Worm (Caenorhabditis elegans) whole organism, L1 larva: ENCODE data around the gene srxa-11.

ENCODE experiments used
- C04F5.9 ChIP-seq: sonication (generic microtip); optimal IDR thresholded peaks from 2 replicates; lab custom pipeline; 2016; ENCODE audit warnings: missing genetic modification characterization, missing compliant biosample characterization
- C16A3.4 ChIP-seq: fragments of 150-350 bp; optimal IDR thresholded peaks from 2 replicates; lab custom pipeline; 2014; ENCODE audit warnings: missing biosample characterization, missing genetic modification characterization
- C34B4.2 ChIP-seq: sonication (generic microtip); optimal IDR thresholded peaks from 2 replicates; lab custom pipeline; 2017; ENCODE audit warnings: mild to moderate bottlenecking, missing genetic modification characterization, missing compliant biosample characterization
- aha-1 ChIP-seq: fragments of 150-350 bp; optimal IDR thresholded peaks from 2 replicates; lab custom pipeline; 2014; ENCODE audit warnings: missing biosample characterization, missing genetic modification characterization
- alr-1 ChIP-seq: fragments of 200-800 bp; sonication (Bioruptor generic); optimal IDR thresholded peaks from 2 replicates; lab custom pipeline; 2018; ENCODE audit warnings: borderline replicate concordance, mild to moderate bottlenecking, missing genetic modification characterization, missing compliant biosample characterization
- aly-2 ChIP-seq: fragments of 150-350 bp; optimal IDR thresholded peaks from 2 replicates; lab custom pipeline; 2014; ENCODE audit warnings: missing biosample characterization, missing genetic modification characterization
- ama-1 ChIP-seq: fragments of 150-350 bp; optimal IDR thresholded peaks from 2 replicates; lab custom pipeline; 2014
- blmp-1 ChIP-seq: fragments of 150-350 bp; optimal IDR thresholded peaks from 2 replicates; lab custom pipeline; 2014; ENCODE audit warnings: missing biosample characterization, missing genetic modification characterization
- ceh-8 ChIP-seq: fragments of 200-800 bp; sonication (Bioruptor generic); optimal IDR thresholded peaks from 2 replicates; lab custom pipeline; 2018; ENCODE audit warnings: mild to moderate bottlenecking, missing genetic modification characterization, moderate library complexity, missing compliant biosample characterization
- ceh-90 ChIP-seq: sonication (generic microtip); optimal IDR thresholded peaks from 2 replicates; lab custom pipeline; 2016; ENCODE audit warnings: missing genetic modification characterization, missing compliant biosample characterization
- ces-1 ChIP-seq: fragments of 150-350 bp; optimal IDR thresholded peaks from 2 replicates; lab custom pipeline; 2014; ENCODE audit warnings: missing biosample characterization, missing genetic modification reagents, missing genetic modification characterization
- dpl-1 ChIP-seq, 3 experiments: fragments of 150-350 bp in 2 of 3; sonication (generic microtip) in 1 of 3; optimal IDR thresholded peaks; 2 replicates each; lab custom pipeline; 2014 to 2017; ENCODE audit warnings: missing biosample characterization in 3 of 3, missing genetic modification characterization in 3 of 3, missing genetic modification reagents in 3 of 3
- dsc-1 ChIP-seq: sonication (generic microtip); optimal IDR thresholded peaks from 2 replicates; lab custom pipeline; 2016; ENCODE audit warnings: mild to moderate bottlenecking, missing genetic modification characterization, missing compliant biosample characterization
- efl-1 ChIP-seq, 4 experiments: fragments of 150-350 bp; optimal IDR thresholded peaks in 3 of 4; peaks in 1 of 4; 1 replicate in 1 of 4; 2 replicates in 3 of 4; lab custom pipeline; 2014; ENCODE audit warnings: missing biosample characterization in 2 of 4, missing genetic modification characterization in 2 of 4, missing genetic modification reagents in 2 of 4
- egl-13 ChIP-seq: sonication (generic microtip); optimal IDR thresholded peaks from 2 replicates; lab custom pipeline; 2016; ENCODE audit warnings: missing genotype, missing genetic modification reagents, missing genetic modification characterization, missing compliant biosample characterization
- elt-3 ChIP-seq, 6 experiments: fragments of 150-350 bp in 1 of 6; sonication (generic microtip); optimal IDR thresholded peaks; 2 replicates each; lab custom pipeline; 2017 to 2018; ENCODE audit warnings: missing biosample characterization in 6 of 6, missing genetic modification characterization in 6 of 6, inconsistent platforms in 1 of 6
- ets-5 ChIP-seq: fragments of 200-800 bp; sonication (Bioruptor generic); IDR thresholded peaks from 2 replicates; pipeline ENCODE4 v1.3.6; 2022; ENCODE audit warnings: missing genetic modification characterization, missing compliant biosample characterization
- fkh-8 ChIP-seq: sonication (generic microtip); optimal IDR thresholded peaks from 2 replicates; lab custom pipeline; 2016; ENCODE audit warnings: mild to moderate bottlenecking, missing genetic modification characterization, missing compliant biosample characterization
- fos-1 ChIP-seq: fragments of 150-350 bp; optimal IDR thresholded peaks from 2 replicates; lab custom pipeline; 2014; ENCODE audit warnings: missing biosample characterization, missing genetic modification characterization
- grh-1 ChIP-seq: fragments of 200-800 bp; sonication (Bioruptor generic); IDR thresholded peaks from 2 replicates; pipeline ENCODE4 v1.3.6; 2022; ENCODE audit warnings: missing genetic modification reagents, missing genetic modification characterization, missing compliant biosample characterization
- hlh-17 ChIP-seq: fragments of 200-800 bp; sonication (Bioruptor generic); optimal IDR thresholded peaks from 2 replicates; lab custom pipeline; 2018; ENCODE audit warnings: missing genetic modification characterization, mild to moderate bottlenecking, missing compliant biosample characterization, moderate library complexity, borderline replicate concordance
- hpl-2 ChIP-seq: fragments of 150-350 bp; optimal IDR thresholded peaks from 2 replicates; lab custom pipeline; 2014; ENCODE audit warnings: missing biosample characterization, missing genetic modification reagents, missing genetic modification characterization
- irx-1 ChIP-seq: sonication (generic microtip); optimal IDR thresholded peaks from 2 replicates; lab custom pipeline; 2016; ENCODE audit warnings: missing genetic modification characterization, missing compliant biosample characterization
- isw-1 ChIP-seq: fragments of 200-800 bp; sonication (Bioruptor generic); IDR thresholded peaks from 2 replicates; pipeline ENCODE4 v1.3.6; 2022; ENCODE audit warnings: missing genetic modification characterization, missing compliant biosample characterization
- lin-14 ChIP-seq: fragments of 200-800 bp; sonication (Bioruptor generic); optimal IDR thresholded peaks from 2 replicates; lab custom pipeline; 2018; ENCODE audit warnings: mild to moderate bottlenecking, missing genetic modification characterization, moderate library complexity, missing compliant biosample characterization
- lin-15B ChIP-seq: fragments of 150-350 bp; sonication (generic microtip); optimal IDR thresholded peaks from 3 replicates; lab custom pipeline; 2014; ENCODE audit warnings: missing biosample characterization, missing genetic modification characterization
- lin-35 ChIP-seq, 2 experiments: fragments of 150-350 bp; optimal IDR thresholded peaks; 2 replicates each; lab custom pipeline; 2014; ENCODE audit warnings: missing biosample characterization in 2 of 2, missing genetic modification characterization in 2 of 2, missing genetic modification reagents in 2 of 2
- lin-39 ChIP-seq: fragments of 150-350 bp; optimal IDR thresholded peaks from 2 replicates; lab custom pipeline; 2014; ENCODE audit warnings: missing biosample characterization, missing genetic modification reagents, missing genetic modification characterization
- nhr-11 ChIP-seq: fragments of 150-350 bp; optimal IDR thresholded peaks from 2 replicates; lab custom pipeline; 2014; ENCODE audit warnings: missing biosample characterization, missing genetic modification characterization
- nhr-12 ChIP-seq: sonication (generic microtip); optimal IDR thresholded peaks from 2 replicates; lab custom pipeline; 2017; ENCODE audit warnings: missing biosample characterization, missing genetic modification characterization
- nhr-19 ChIP-seq: fragments of 200-800 bp; sonication (Bioruptor generic); conservative IDR thresholded peaks from 2 replicates; pipeline ENCODE4 v1.3.6; 2022; ENCODE audit warnings: missing genetic modification characterization, missing compliant biosample characterization
- nhr-47 ChIP-seq: sonication (generic microtip); optimal IDR thresholded peaks from 2 replicates; lab custom pipeline; 2016; ENCODE audit warnings: mild to moderate bottlenecking, missing genetic modification characterization, moderate library complexity, missing compliant biosample characterization
- nhr-71 ChIP-seq: sonication (generic microtip); optimal IDR thresholded peaks from 2 replicates; lab custom pipeline; 2016; ENCODE audit warnings: mild to moderate bottlenecking, missing genetic modification characterization, moderate library complexity, missing compliant biosample characterization
- nhr-84 ChIP-seq: sonication (generic microtip); optimal IDR thresholded peaks from 2 replicates; lab custom pipeline; 2017; ENCODE audit warnings: missing biosample characterization, missing genetic modification characterization
- pax-3 ChIP-seq: fragments of 200-800 bp; sonication (Bioruptor generic); optimal IDR thresholded peaks from 2 replicates; lab custom pipeline; 2018; ENCODE audit warnings: mild to moderate bottlenecking, missing genetic modification characterization, moderate library complexity, missing compliant biosample characterization
- pqm-1 ChIP-seq: sonication (generic microtip); optimal IDR thresholded peaks from 3 replicates; lab custom pipeline; 2017; ENCODE audit warnings: missing biosample characterization, missing genetic modification characterization
- rnt-1 ChIP-seq: sonication (generic microtip); optimal IDR thresholded peaks from 2 replicates; lab custom pipeline; 2016; ENCODE audit warnings: mild to moderate bottlenecking, missing genetic modification characterization, moderate library complexity, missing compliant biosample characterization
- snu-23 ChIP-seq: sonication (generic microtip); optimal IDR thresholded peaks from 2 replicates; lab custom pipeline; 2016; ENCODE audit warnings: missing genetic modification characterization, missing compliant biosample characterization
- sox-4 ChIP-seq: sonication (generic microtip); optimal IDR thresholded peaks from 2 replicates; lab custom pipeline; 2016; ENCODE audit warnings: missing genetic modification characterization, missing compliant biosample characterization
- tbx-2 ChIP-seq: sonication (generic microtip); optimal IDR thresholded peaks from 2 replicates; lab custom pipeline; 2016; ENCODE audit warnings: missing genetic modification characterization, missing compliant biosample characterization
- unc-130 ChIP-seq: fragments of 150-350 bp; optimal IDR thresholded peaks from 2 replicates; lab custom pipeline; 2017; ENCODE audit warnings: missing biosample characterization, missing genetic modification characterization, inconsistent platforms
- unc-30 ChIP-seq: sonication (generic microtip); optimal IDR thresholded peaks from 2 replicates; lab custom pipeline; 2017; ENCODE audit warnings: missing biosample characterization, missing genetic modification characterization
- unc-62 ChIP-seq: fragments of 150-350 bp; optimal IDR thresholded peaks from 2 replicates; lab custom pipeline; 2014; ENCODE audit warnings: missing biosample characterization, missing genetic modification reagents, missing genetic modification characterization
- unc-86 ChIP-seq: sonication (generic microtip); optimal IDR thresholded peaks from 2 replicates; lab custom pipeline; 2016; ENCODE audit warnings: missing genetic modification characterization, missing compliant biosample characterization
- vab-15 ChIP-seq: sonication (generic microtip); optimal IDR thresholded peaks from 2 replicates; lab custom pipeline; 2017; ENCODE audit warnings: missing genotype, mild to moderate bottlenecking, missing genetic modification characterization, missing compliant biosample characterization
- zag-1 ChIP-seq: fragments of 150-350 bp; optimal IDR thresholded peaks from 2 replicates; lab custom pipeline; 2014; ENCODE audit warnings: missing biosample characterization, missing genetic modification characterization
- zip-4 ChIP-seq: fragments of 200-800 bp; sonication (Bioruptor generic); optimal IDR thresholded peaks from 2 replicates; lab custom pipeline; 2018; ENCODE audit warnings: mild to moderate bottlenecking, missing genetic modification characterization, moderate library complexity, missing compliant biosample characterization
- ztf-11 ChIP-seq, 2 experiments: sonication (generic microtip); optimal IDR thresholded peaks; 2 replicates each; lab custom pipeline; 2016 to 2017; ENCODE audit warnings: missing genetic modification characterization in 2 of 2, missing biosample characterization in 1 of 2, missing compliant biosample characterization in 1 of 2
- ztf-4 ChIP-seq: fragments of 150-350 bp; optimal IDR thresholded peaks from 2 replicates; lab custom pipeline; 2014; ENCODE audit warnings: missing biosample characterization, missing genetic modification characterization

The srxa-11 gene

DNA sequence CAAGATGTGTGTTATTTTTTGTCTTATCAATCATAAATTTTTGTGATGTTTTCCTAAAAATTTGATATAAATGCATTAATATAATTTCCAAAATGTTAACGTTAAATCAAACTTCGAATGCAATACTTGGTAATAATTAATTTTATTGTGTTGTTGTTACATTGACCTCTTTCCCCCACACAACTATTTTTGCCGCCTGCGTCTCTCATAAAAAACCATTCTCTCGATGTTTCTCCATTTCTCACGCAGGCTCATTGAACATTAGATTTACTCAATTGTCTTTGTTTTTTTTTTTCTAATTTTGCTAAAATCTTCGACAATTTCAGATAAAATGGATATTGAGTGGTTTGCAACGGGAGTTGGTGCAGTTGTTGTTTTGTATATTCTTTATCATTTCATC is 17.8 kb upstream of the srxa-11 start, which contains the start of gene stdh-1 (continued):
- TF ChIP-seq aha-1 (tag; lab: Kevin White, UChicago) (no peak), ama-1 (lab: Kevin White, UChicago) (no peak), alr-1 (tag; lab: Kevin White, UChicago) (no peak), nhr-11 (tag; lab: Kevin White, UChicago) (no peak), efl-1 (optimal IDR thresholded peaks at IDR 0.05; lab: Kevin White, UChicago) (peak in 1 of 2 experiments; percentile 0), efl-1 (GFP tag; optimal IDR thresholded peaks at IDR 0.05 in 1 of 2; lab: Kevin White, UChicago) (peak in 1 of 2 experiments; percentile 61), C16A3.4 (tag; lab: Kevin White, UChicago) (peak; percentile 5), grh-1 (GFP tag; lab: Robert Waterston, UW) (no peak), dpl-1 (GFP tag; optimal IDR thresholded peaks at IDR 0.05; lab: Kevin White, UChicago) (no peak), nhr-19 (GFP tag; lab: Robert Waterston, UW) (no peak), pqm-1 (tag; lab: Kevin White, UChicago) (no peak), nhr-84 (no peak), hpl-2 (GFP tag; lab: Kevin White, UChicago) (no peak), blmp-1 (tag; lab: Kevin White, UChicago) (peak; percentile 15), C04F5.9 (tag; lab: Kevin White, UChicago) (no peak), vab-15 (tag; lab: Kevin White, UChicago) (no peak), C34B4.2 (tag; lab: Kevin White, UChicago) (no peak), lin-15B (tag; lab: Kevin White, UChicago) (no peak), sox-4 (tag; lab: Kevin White, UChicago) (no peak), unc-130 (tag; lab: Kevin White, UChicago) (no peak), nhr-71 (tag; lab: Kevin White, UChicago) (peak; percentile 32)

ce11 chrV:13907557-13908104 is 16.3 kb upstream of the srxa-11 start:
- TF ChIP-seq ztf-11 (tag; optimal IDR thresholded peaks at IDR 0.05; lab: Kevin White, UChicago) (no peak), ces-1 (GFP tag; lab: Kevin White, UChicago) (no peak), grh-1 (GFP tag; lab: Robert Waterston, UW) (no peak), lin-14 (GFP tag; lab: Kevin White, UChicago) (no peak), rnt-1 (peak; percentile 8), C04F5.9 (tag; lab: Kevin White, UChicago) (no peak), pqm-1 (tag; lab: Kevin White, UChicago) (no peak), ets-5 (GFP tag; lab: Robert Waterston, UW) (no peak), lin-35 (GFP tag; optimal IDR thresholded peaks at IDR 0.05; lab: Kevin White, UChicago) (peak in 1 of 2 experiments; percentile 67), unc-62 (GFP tag; lab: Kevin White, UChicago) (no peak), ceh-90 (tag; lab: Kevin White, UChicago) (no peak), isw-1 (GFP tag; lab: Robert Waterston, UW) (no peak), fos-1 (tag; lab: Kevin White, UChicago) (no peak), nhr-47 (tag; lab: Kevin White, UChicago) (peak; percentile 52), snu-23 (GFP tag; lab: Kevin White, UChicago) (peak; percentile 11), zip-4 (no peak), unc-86 (tag; lab: Kevin White, UChicago) (no peak), tbx-2 (tag; lab: Kevin White, UChicago) (no peak), zag-1 (tag; lab: Kevin White, UChicago) (no peak), C34B4.2 (tag; lab: Kevin White, UChicago) (no peak), nhr-12 (no peak), aly-2 (tag; lab: Kevin White, UChicago) (no peak), ztf-4 (tag; lab: Kevin White, UChicago) (no peak), pax-3 (tag; lab: Kevin White, UChicago) (peak; percentile 82), dsc-1 (peak; percentile 35), nhr-11 (tag; lab: Kevin White, UChicago) (no peak), lin-39 (tag; lab: Kevin White, UChicago) (no peak), fkh-8 (tag; lab: Kevin White, UChicago) (no peak), hlh-17 (no peak), ceh-8 (GFP tag; lab: Kevin White, UChicago) (no peak), efl-1 (optimal IDR thresholded peaks at IDR 0.05; lab: Kevin White, UChicago) (no peak), efl-1 (GFP tag; optimal IDR thresholded peaks at IDR 0.05 in 1 of 2; lab: Kevin White, UChicago) (peak in 1 of 2 experiments; percentile 96), irx-1 (tag; lab: Kevin White, UChicago) (no peak), alr-1 (tag; lab: Kevin White, UChicago) (no peak), unc-30 (tag; lab: Kevin White, UChicago) (no peak), elt-3 (tag; optimal IDR thresholded peaks at IDR 0.05; lab: Kevin White, UChicago) (no peak), egl-13 (tag; lab: Kevin White, UChicago) (no peak)
